Worm (Caenorhabditis elegans) whole organism, midembryonic: ENCODE measurements around the gene F53H2.1.

Experiments
- T22C8.4 ChIP-seq: fragments of 200-800 bp; sonication (Bioruptor generic); IDR thresholded peaks from 2 replicates; pipeline ENCODE4 v1.3.6; 2022; ENCODE audit warnings: missing genetic modification characterization, missing compliant biosample characterization
- cog-1 ChIP-seq: sonication (generic microtip); optimal IDR thresholded peaks from 2 replicates; lab custom pipeline; 2016; ENCODE audit warnings: missing genetic modification characterization, missing compliant biosample characterization
- flt-1 ChIP-seq: fragments of 200-800 bp; sonication (Bioruptor generic); IDR thresholded peaks from 2 replicates; pipeline ENCODE4 v1.3.6; 2022; ENCODE audit warnings: missing genetic modification characterization, missing compliant biosample characterization
- klf-2 ChIP-seq: fragments of 200-800 bp; sonication (Bioruptor generic); conservative IDR thresholded peaks from 2 replicates; pipeline ENCODE4 v1.3.6; 2022; ENCODE audit warnings: missing genetic modification reagents, missing genetic modification characterization, missing compliant biosample characterization
- med-1 ChIP-seq: sonication (generic microtip); optimal IDR thresholded peaks from 2 replicates; lab custom pipeline; 2017; ENCODE audit warnings: missing genetic modification characterization, mild to moderate bottlenecking, missing compliant biosample characterization, antibody characterized with exemption, missing genetic modification reagents; ENCODE audit not compliant: insufficient read depth
- ref-1 ChIP-seq: fragments of 200-800 bp; sonication (Bioruptor generic); conservative IDR thresholded peaks from 2 replicates; pipeline ENCODE4 v1.3.6; 2022; ENCODE audit warnings: missing genetic modification reagents, missing genetic modification characterization, missing compliant biosample characterization
- tab-1 ChIP-seq: fragments of 200-800 bp; sonication (Bioruptor generic); IDR thresholded peaks from 2 replicates; pipeline ENCODE4 v1.3.6; 2022; ENCODE audit warnings: missing genetic modification characterization, missing compliant biosample characterization
- ztf-23 ChIP-seq: fragments of 200-800 bp; sonication (Bioruptor generic); IDR thresholded peaks from 2 replicates; pipeline ENCODE4 v1.3.6; 2022; ENCODE audit warnings: missing genetic modification reagents, missing genetic modification characterization, missing compliant biosample characterization
- ztf-29 ChIP-seq: fragments of 200-800 bp; sonication (Bioruptor generic); IDR thresholded peaks from 2 replicates; pipeline ENCODE4 v1.3.6; 2022; ENCODE audit warnings: missing genetic modification reagents, missing genetic modification characterization, missing compliant biosample characterization

The F53H2.1 gene

DNA sequence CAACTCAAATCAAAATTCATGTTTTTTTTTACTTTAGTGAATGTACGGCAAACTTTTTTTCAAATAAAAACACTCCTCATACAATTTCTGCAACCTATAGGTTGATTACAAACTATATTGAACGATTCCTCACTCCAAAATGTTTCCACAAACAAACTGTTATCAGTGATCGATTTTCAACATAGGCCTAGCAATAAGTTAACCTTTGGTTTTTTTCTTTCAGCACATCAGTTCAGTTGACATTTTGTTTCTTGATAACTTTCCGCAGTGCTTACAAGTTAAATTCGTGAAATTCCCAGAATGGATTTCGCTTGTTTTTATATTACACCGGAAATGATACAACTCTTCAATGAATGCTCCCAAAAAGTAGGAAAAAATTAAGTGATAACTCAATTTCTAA, at the start of gene F53H2.1:
TSS of gene F53H2.1 (plus strand) at position 301 of the 400 bp plus-strand sequence.
- no peak for TF ChIP-seq med-1 (GFP tag; lab: Kevin White, UChicago)
- no peak for TF ChIP-seq ztf-23 (GFP tag; lab: Robert Waterston, UW)
- TF ChIP-seq ref-1 (GFP tag; lab: Robert Waterston, UW): no peak
- no peak for TF ChIP-seq T22C8.4 (GFP tag; lab: Robert Waterston, UW)
- no peak for TF ChIP-seq ztf-29 (GFP tag; lab: Robert Waterston, UW)
- no peak for TF ChIP-seq tab-1 (GFP tag; lab: Robert Waterston, UW)
- TF ChIP-seq cog-1 (tag; lab: Kevin White, UChicago): no peak
- no peak for TF ChIP-seq klf-2 (GFP tag; lab: Robert Waterston, UW)
- TF ChIP-seq flt-1 (GFP tag; lab: Robert Waterston, UW): no peak

DNA sequence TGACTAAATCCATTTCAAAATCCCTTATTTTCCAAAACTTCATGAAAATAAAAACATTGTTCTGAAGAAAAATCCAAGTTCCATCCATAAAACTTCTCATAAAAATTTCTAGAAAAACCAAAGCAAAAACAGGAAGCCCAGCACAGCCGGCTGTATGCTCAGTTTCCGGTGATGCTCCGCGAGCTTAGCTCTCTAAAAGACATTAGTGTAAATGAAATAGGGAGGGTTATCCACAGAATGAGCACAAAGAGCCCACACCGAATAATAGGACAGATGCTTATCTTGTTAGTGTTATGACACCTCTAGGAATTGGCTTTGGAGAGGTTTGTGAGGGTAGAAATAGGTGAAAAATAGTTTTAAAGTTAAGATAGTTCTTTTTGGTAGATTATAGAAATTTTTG, 49.5 kb upstream of the F53H2.1 start:
- TF ChIP-seq ztf-23 (GFP tag; lab: Robert Waterston, UW) (no peak), ztf-29 (GFP tag; lab: Robert Waterston, UW) (no peak), med-1 (GFP tag; lab: Kevin White, UChicago) (no peak)

DNA sequence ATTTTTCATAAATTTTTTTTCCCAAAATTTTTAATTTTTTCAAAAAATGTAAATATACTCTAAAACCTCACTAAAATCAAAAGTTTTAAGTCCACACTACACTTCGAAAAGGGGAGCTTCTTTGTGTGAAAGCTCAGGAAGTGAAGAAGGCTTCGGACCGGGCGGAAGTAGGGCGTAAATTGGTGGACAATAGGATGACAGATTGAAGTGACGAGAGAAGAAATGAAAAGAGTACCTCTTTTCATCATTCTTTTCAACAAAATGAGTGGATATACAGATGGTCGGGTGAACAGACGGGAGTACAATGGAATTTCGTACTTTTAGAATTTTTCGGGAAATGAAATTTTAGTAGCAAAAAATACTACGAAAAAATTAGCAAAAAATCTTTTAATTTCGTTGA, 48.6 kb upstream of the F53H2.1 start:
- no peak for TF ChIP-seq ztf-29 (GFP tag; lab: Robert Waterston, UW)
- no peak for TF ChIP-seq klf-2 (GFP tag; lab: Robert Waterston, UW)
- no peak for TF ChIP-seq T22C8.4 (GFP tag; lab: Robert Waterston, UW)
- TF ChIP-seq tab-1 (GFP tag; lab: Robert Waterston, UW): no peak
- TF ChIP-seq med-1 (GFP tag; lab: Kevin White, UChicago): no peak
- TF ChIP-seq ref-1 (GFP tag; lab: Robert Waterston, UW): no peak
- no peak for TF ChIP-seq cog-1 (tag; lab: Kevin White, UChicago)
- no peak for TF ChIP-seq ztf-23 (GFP tag; lab: Robert Waterston, UW)

DNA sequence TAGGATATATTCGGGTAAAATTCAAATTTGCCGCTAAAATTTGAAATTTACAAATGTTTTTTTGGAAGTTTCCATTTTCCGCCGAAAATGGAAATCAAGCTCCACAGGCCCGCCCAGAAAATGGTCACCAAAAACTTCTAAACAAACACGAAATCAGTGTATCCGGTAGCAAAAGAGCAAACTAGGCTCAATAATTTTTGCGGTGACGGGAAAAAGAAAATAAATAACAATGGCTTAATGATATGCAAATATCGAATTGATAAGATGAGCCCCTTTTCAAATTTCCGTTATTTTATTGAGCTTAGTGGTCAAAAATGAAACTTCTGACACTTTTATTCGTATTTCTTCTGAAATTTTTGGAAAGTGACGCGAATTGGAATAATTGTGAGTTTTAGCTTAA, 42.6 kb upstream of the F53H2.1 start, which contains the start of gene Y38H6A.3:
TSS of gene Y38H6A.3 (plus strand) at position 301 of the 400 bp plus-strand sequence.
- TF ChIP-seq med-1 (GFP tag; lab: Kevin White, UChicago) (no peak), cog-1 (tag; lab: Kevin White, UChicago) (no peak), T22C8.4 (GFP tag; lab: Robert Waterston, UW) (no peak), ztf-29 (GFP tag; lab: Robert Waterston, UW) (no peak), tab-1 (GFP tag; lab: Robert Waterston, UW) (no peak), ref-1 (GFP tag; lab: Robert Waterston, UW) (no peak), klf-2 (GFP tag; lab: Robert Waterston, UW) (no peak), flt-1 (GFP tag; lab: Robert Waterston, UW) (no peak), ztf-23 (GFP tag; lab: Robert Waterston, UW) (no peak)

DNA sequence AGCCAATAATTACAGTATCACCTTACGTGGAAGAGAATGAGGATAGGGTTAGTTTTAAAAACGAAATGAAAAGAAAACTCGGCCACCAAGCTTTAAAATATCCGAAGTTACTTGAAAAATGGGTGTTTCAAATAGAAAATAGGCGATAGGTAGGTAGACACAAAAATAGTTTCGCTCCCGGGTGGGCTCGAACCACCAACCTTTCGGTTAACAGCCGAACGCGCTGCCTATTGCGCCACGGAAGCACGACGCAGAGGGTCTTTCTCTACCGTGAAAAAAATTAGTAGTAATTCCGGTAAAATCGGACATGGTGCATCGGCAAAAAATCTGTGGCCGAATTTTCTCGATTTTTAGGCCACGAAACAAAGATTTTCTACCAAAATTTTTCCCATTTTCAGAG, 39.9 kb upstream of the F53H2.1 start:
- no peak for TF ChIP-seq flt-1 (GFP tag; lab: Robert Waterston, UW)
- TF ChIP-seq klf-2 (GFP tag; lab: Robert Waterston, UW): no peak
- no peak for TF ChIP-seq tab-1 (GFP tag; lab: Robert Waterston, UW)
- TF ChIP-seq cog-1 (tag; lab: Kevin White, UChicago): no peak
- TF ChIP-seq med-1 (GFP tag; lab: Kevin White, UChicago): no peak
- TF ChIP-seq ztf-29 (GFP tag; lab: Robert Waterston, UW): no peak
- no peak for TF ChIP-seq ztf-23 (GFP tag; lab: Robert Waterston, UW)
- TF ChIP-seq ref-1 (GFP tag; lab: Robert Waterston, UW): no peak
- TF ChIP-seq T22C8.4 (GFP tag; lab: Robert Waterston, UW): no peak

DNA sequence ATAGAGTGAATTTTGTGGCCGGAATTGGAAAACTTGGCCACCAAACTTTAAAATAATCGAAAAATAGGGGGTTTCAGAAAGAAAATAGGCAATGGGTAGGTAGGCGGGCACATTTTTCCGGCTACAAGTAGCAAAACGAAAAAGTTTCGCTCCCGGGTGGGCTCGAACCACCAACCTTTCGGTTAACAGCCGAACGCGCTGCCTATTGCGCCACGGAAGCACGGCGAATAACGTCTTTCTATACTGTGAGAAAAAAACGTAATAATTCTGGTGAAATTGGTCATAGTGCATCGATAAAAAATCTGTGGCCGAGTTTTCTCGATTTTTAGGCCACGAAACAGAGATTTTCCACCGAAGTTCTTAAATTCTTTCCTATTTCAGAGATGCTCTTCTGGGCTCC, 37.1 kb upstream of the F53H2.1 start:
- TF ChIP-seq T22C8.4 (GFP tag; lab: Robert Waterston, UW) (no peak), klf-2 (GFP tag; lab: Robert Waterston, UW) (no peak), med-1 (GFP tag; lab: Kevin White, UChicago) (no peak), cog-1 (tag; lab: Kevin White, UChicago) (no peak), ref-1 (GFP tag; lab: Robert Waterston, UW) (no peak), ztf-23 (GFP tag; lab: Robert Waterston, UW) (no peak), flt-1 (GFP tag; lab: Robert Waterston, UW) (no peak), tab-1 (GFP tag; lab: Robert Waterston, UW) (no peak), ztf-29 (GFP tag; lab: Robert Waterston, UW) (no peak)

ce11 chrV:20351195-20351594, 36.3 kb upstream of the F53H2.1 start, which contains the start of gene K02E2.1:
TSS of gene K02E2.1 (plus strand) at chrV:20351495.
- TF ChIP-seq tab-1 (GFP tag; lab: Robert Waterston, UW): no peak
- TF ChIP-seq klf-2 (GFP tag; lab: Robert Waterston, UW): no peak
- TF ChIP-seq ztf-23 (GFP tag; lab: Robert Waterston, UW): no peak
- no peak for TF ChIP-seq T22C8.4 (GFP tag; lab: Robert Waterston, UW)
- TF ChIP-seq flt-1 (GFP tag; lab: Robert Waterston, UW): no peak
- TF ChIP-seq med-1 (GFP tag; lab: Kevin White, UChicago): no peak
- TF ChIP-seq ref-1 (GFP tag; lab: Robert Waterston, UW): no peak
- no peak for TF ChIP-seq ztf-29 (GFP tag; lab: Robert Waterston, UW)
- TF ChIP-seq cog-1 (tag; lab: Kevin White, UChicago): no peak

- TF ChIP-seq cog-1 (tag; lab: Kevin White, UChicago) (no peak), klf-2 (GFP tag; lab: Robert Waterston, UW) (no peak), tab-1 (GFP tag; lab: Robert Waterston, UW) (no peak), T22C8.4 (GFP tag; lab: Robert Waterston, UW) (no peak), ztf-29 (GFP tag; lab: Robert Waterston, UW) (no peak), ref-1 (GFP tag; lab: Robert Waterston, UW) (no peak), ztf-23 (GFP tag; lab: Robert Waterston, UW) (no peak), flt-1 (GFP tag; lab: Robert Waterston, UW) (no peak), med-1 (GFP tag; lab: Kevin White, UChicago) (no peak)
These were observed 31.0 kb upstream of the F53H2.1 start, which contains the start of gene grd-11 for ce11 chrV:20356472-20356871. TSS of gene grd-11 (plus strand) at chrV:20356772.

ce11 chrV:20366839-20367238, 20.7 kb upstream of the F53H2.1 start, which contains the start of gene K02E2.8:
TSS of gene K02E2.8 (minus strand) at chrV:20366939.
- TF ChIP-seq T22C8.4 (GFP tag; lab: Robert Waterston, UW) (no peak), med-1 (GFP tag; lab: Kevin White, UChicago) (no peak), tab-1 (GFP tag; lab: Robert Waterston, UW) (no peak), cog-1 (tag; lab: Kevin White, UChicago) (no peak)
